Fruit fly (Drosophila melanogaster) ovary, adult (tissue): ENCODE results near the gene ABCB7.
A peak's percentile ranks its signal among the peaks of the same experiment; 100 is the strongest.

Source experiments
- CG17801 ChIP-seq: fragments of 200-800 bp; optimal IDR thresholded peaks from 2 replicates; lab custom pipeline; 2019; ENCODE audit warnings: missing biosample characterization, mild to moderate bottlenecking, missing genetic modification characterization, moderate library complexity; ENCODE audit not compliant: partially characterized antibody

The ABCB7 gene

dm6 chr3L:1587140-1587849, 30.9 kb upstream of the ABCB7 start:
- TF ChIP-seq CG17801 (GFP tag; lab: Kevin White, UChicago), result peak; percentile 80

DNA sequence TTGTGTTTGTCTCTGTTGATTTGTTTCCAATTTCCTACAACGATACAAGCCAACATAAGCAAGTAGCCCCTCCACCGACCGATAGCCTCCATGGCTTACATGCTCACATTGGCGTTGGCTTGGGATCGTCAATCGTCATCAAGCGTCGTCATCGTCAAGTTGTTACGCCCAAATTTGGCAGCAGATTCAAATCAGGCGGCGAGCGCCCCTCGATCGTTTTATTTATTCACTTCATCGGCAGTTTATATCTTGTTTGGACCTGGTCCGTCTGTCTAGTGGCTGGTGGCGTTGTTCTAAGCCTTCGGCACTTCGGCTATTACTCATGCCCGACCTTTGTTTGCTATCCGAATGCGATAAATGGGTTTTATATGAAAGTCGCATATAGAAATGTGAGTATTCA, 28.0 kb upstream of the ABCB7 start:
- TF ChIP-seq CG17801 (GFP tag; lab: Kevin White, UChicago), result no peak

- no peak for TF ChIP-seq CG17801 (GFP tag; lab: Kevin White, UChicago)
Observed at dm6 chr3L:1591692-1592371, 26.4 kb upstream of the ABCB7 start.

- TF ChIP-seq CG17801 (GFP tag; lab: Kevin White, UChicago), result peak; percentile 40
Observed at dm6 chr3L:1592822-1593452, 25.3 kb upstream of the ABCB7 start.

DNA sequence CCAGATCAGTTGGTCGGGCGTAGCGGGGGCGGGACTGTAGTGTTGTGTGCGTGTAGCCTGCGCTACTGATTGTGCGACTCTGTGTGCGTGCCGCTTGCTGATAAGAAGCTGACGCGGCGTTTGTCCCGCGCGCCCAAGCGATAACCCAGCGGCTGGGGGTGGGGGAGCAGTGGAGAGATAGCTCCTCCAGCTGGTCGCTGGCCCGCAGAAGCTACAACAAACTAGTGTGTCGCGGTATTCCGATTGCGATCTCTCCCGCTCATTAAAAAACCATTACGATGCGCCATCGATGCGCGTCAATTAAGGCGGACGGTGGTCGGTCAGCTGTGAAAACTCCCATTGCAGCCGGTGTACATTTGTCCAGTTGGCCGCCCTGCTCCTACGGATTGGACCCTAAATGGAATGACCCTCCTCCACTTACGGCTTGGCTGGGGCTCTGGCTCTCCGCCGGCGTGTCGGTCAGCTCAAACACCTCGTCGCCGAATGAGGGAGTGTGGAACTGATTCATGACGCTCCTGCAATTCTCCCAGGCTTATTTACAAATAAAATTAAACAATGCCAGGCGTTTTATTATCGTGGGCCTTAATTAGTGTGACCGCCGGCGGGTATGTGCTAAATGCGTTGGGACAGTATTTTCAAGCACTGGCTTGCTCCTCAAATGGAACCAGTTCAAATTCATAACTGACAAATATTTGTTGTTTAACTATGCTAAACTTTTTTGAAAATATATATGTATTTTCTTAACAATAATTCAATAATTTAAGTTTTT, 16.0 kb upstream of the ABCB7 start, which contains the start of gene CG12104:
Gene CG12104, minus strand, starts transcription at position 611 of the 769 bp plus-strand sequence.
- TF ChIP-seq CG17801 (GFP tag; lab: Kevin White, UChicago), result no peak

- TF ChIP-seq CG17801 (GFP tag; lab: Kevin White, UChicago), result no peak
Observed at dm6 chr3L:1602833-1603128, 15.4 kb upstream of the ABCB7 start, which contains the start of the genes CG18170 and CG33791. Gene CG18170 (plus strand): TSS chr3L:1602954. Gene CG33791 (plus strand): TSS chr3L:1602954.

DNA sequence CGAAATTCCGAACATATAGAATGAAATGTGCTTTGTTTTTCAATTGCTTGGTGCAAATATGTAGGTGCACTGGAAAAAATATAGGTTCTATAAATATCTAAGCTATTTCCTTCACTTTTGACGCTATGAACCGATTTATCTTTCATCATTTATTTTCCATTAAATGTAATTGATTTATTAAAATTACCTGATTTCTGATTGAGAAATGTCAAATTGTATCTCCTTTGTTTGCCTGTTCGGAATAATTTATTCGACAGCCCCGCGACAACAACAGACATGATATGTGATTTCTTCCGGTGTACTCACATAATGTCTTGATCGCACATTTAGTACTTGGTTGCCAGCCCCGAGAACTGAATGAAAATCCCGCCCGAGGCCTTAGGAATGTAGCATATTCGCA, 8.6 kb upstream of the ABCB7 start:
- TF ChIP-seq CG17801 (GFP tag; lab: Kevin White, UChicago), result no peak

- no peak for TF ChIP-seq CG17801 (GFP tag; lab: Kevin White, UChicago)
Observed at dm6 chr3L:1614465-1615084, 3.6 kb upstream of the ABCB7 start.

DNA sequence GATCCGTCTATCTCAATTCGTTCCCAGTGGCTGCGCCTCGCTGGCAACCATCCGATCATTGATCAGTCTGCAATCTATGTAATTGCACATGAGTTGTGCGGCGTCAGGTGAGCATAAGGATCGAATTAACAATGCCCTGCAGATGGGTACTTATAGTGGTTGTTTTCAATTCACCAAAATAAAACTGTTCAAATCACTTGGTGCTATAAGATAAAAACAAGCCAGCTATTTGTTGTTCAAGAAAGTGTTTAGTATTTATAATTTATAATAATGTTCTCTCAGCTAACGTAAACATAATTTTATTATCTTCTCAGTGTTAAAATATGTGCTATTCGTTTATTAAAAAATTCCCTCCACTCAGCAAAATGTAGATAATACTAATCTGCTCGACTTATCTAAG, 2.5 kb upstream of the ABCB7 start, which contains the start of gene CG12105:
Gene CG12105, minus strand, starts transcription at position 101 of the 400 bp plus-strand sequence.
- TF ChIP-seq CG17801 (GFP tag; lab: Kevin White, UChicago), result no peak

- no peak for TF ChIP-seq CG17801 (GFP tag; lab: Kevin White, UChicago)
Observed at dm6 chr3L:1626924-1627323, 8.7 kb downstream of the ABCB7 start.

dm6 chr3L:1628176-1628866, 10.1 kb downstream of the ABCB7 start, which contains the start of gene CG13928:
Gene CG13928 (minus strand): TSS chr3L:1628377.
- TF ChIP-seq CG17801 (GFP tag; lab: Kevin White, UChicago), result no peak

DNA sequence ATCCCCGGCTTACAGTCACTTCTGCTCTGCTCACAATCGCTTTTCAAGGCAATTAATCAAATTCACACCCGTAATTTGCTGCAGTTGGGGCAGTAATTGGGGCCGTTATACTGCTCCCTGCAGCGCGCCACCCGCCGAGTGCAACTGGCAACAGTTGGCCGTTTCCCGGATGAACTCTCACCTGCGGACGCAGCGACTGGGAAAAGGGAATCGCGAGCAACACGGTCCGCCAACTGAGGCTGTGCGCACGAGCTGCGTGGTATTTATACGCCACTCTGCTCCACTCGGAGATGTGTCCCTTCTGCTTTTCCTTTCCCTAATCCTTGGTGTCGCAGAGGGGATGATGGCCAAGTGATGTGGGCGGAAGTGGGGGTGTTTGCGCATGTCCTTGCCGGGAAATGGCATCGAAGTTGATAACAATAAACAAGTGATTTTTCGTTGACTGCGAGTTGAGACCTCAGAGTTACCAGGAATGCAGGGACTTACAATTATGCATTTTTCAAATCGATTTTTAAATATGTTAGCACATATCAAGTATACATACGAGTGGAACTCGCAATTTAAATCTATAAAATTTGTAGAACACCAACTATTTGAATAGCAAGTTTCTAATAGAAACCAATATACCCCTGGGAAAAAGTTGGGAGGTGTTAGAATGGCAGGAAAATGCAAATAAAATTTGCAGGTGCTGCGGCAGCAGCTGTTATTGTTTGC, 11.0 kb downstream of the ABCB7 start, which contains the start of gene GC:
Gene GC, minus strand, starts transcription at position 238 of the 714 bp plus-strand sequence.
- no peak for TF ChIP-seq CG17801 (GFP tag; lab: Kevin White, UChicago)

- TF ChIP-seq CG17801 (GFP tag; lab: Kevin White, UChicago), result no peak
Observed at dm6 chr3L:1636886-1637285, 18.7 kb downstream of the ABCB7 start.
